Worm (Caenorhabditis elegans) whole organism, L4 larva: ENCODE measurements around the gene inf-1.

Experiments used
- D1046.2 ChIP-seq: fragments of 200-800 bp; sonication (Bioruptor generic); IDR thresholded peaks from 2 replicates; pipeline ENCODE4 v1.3.6; 2022; ENCODE audit warnings: missing genetic modification characterization, missing compliant biosample characterization
- F10B5.3 ChIP-seq: sonication (generic microtip); optimal IDR thresholded peaks from 2 replicates; lab custom pipeline; 2016; ENCODE audit warnings: mild to moderate bottlenecking, missing genetic modification characterization, missing compliant biosample characterization
- F26F4.8 ChIP-seq: fragments of 200-800 bp; sonication (Bioruptor generic); conservative IDR thresholded peaks from 2 replicates; pipeline ENCODE4 v1.3.6; 2022; ENCODE audit warnings: missing genetic modification characterization, missing compliant biosample characterization
- T20F7.1 ChIP-seq: fragments of 200-800 bp; sonication (Bioruptor generic); optimal IDR thresholded peaks from 2 replicates; lab custom pipeline; 2018; ENCODE audit warnings: mild to moderate bottlenecking, missing genetic modification characterization, missing compliant biosample characterization
- Y5F2A.4 ChIP-seq: fragments of 200-800 bp; sonication (Bioruptor generic); optimal IDR thresholded peaks from 2 replicates; lab custom pipeline; 2018; ENCODE audit warnings: mild to moderate bottlenecking, missing genetic modification characterization, missing compliant biosample characterization
- Y75B8A.6 ChIP-seq: fragments of 200-800 bp; sonication (Bioruptor generic); IDR thresholded peaks from 2 replicates; pipeline ENCODE4 v1.3.6; 2022; ENCODE audit warnings: missing genetic modification reagents, missing genetic modification characterization, missing compliant biosample characterization
- ZK337.2 ChIP-seq: fragments of 200-800 bp; sonication (Bioruptor generic); IDR thresholded peaks from 2 replicates; pipeline ENCODE4 v1.3.6; 2022; ENCODE audit warnings: missing genetic modification reagents, missing genetic modification characterization, missing compliant biosample characterization
- aha-1 ChIP-seq: fragments of 150-350 bp; peaks from one replicate; lab custom pipeline; 2014; ENCODE audit warnings: missing biosample characterization, missing genetic modification characterization
- arid-1 ChIP-seq: fragments of 200-800 bp; sonication (Bioruptor generic); conservative IDR thresholded peaks from 2 replicates; pipeline ENCODE4 v1.3.6; 2022; ENCODE audit warnings: missing genetic modification reagents, missing genetic modification characterization, missing compliant biosample characterization
- ceh-28 ChIP-seq: fragments of 150-350 bp; optimal IDR thresholded peaks from 2 replicates; lab custom pipeline; 2014; ENCODE audit warnings: missing biosample characterization, missing genetic modification reagents, missing genetic modification characterization
- ceh-32 ChIP-seq: sonication (generic microtip); optimal IDR thresholded peaks from 2 replicates; lab custom pipeline; 2016; ENCODE audit warnings: mild to moderate bottlenecking, missing genetic modification characterization, missing compliant biosample characterization; ENCODE audit not compliant: poor library complexity
- ceh-44 ChIP-seq: fragments of 200-800 bp; sonication (Bioruptor generic); IDR thresholded peaks from 2 replicates; pipeline ENCODE4 v1.3.6; 2022; ENCODE audit warnings: missing genetic modification reagents, missing genetic modification characterization, missing compliant biosample characterization
- ces-1 ChIP-seq: fragments of 150-350 bp; sonication (generic microtip); optimal IDR thresholded peaks from 4 replicates; lab custom pipeline; 2014; ENCODE audit warnings: missing biosample characterization, missing genetic modification reagents, missing genetic modification characterization
- cey-2 ChIP-seq: sonication (generic microtip); optimal IDR thresholded peaks from 3 replicates; lab custom pipeline; 2017; ENCODE audit warnings: missing genetic modification characterization, mild to moderate bottlenecking, missing compliant biosample characterization, antibody characterized with exemption, borderline replicate concordance; ENCODE audit not compliant: insufficient read depth
- daf-12 ChIP-seq: fragments of 150-350 bp; optimal IDR thresholded peaks from 2 replicates; lab custom pipeline; 2014; ENCODE audit warnings: missing biosample characterization, missing genetic modification reagents, missing genetic modification characterization
- daf-16 ChIP-seq, 3 experiments: sonication (generic microtip); optimal IDR thresholded peaks; 2 replicates each; lab custom pipeline; 2016 to 2017; ENCODE audit warnings: missing genetic modification characterization in 3 of 3, missing genetic modification reagents in 3 of 3, mild to moderate bottlenecking in 2 of 3, missing compliant biosample characterization in 2 of 3, missing biosample characterization in 1 of 3, moderate library complexity in 1 of 3
- dpl-1 ChIP-seq: fragments of 150-350 bp; optimal IDR thresholded peaks from 2 replicates; lab custom pipeline; 2014; ENCODE audit warnings: missing biosample characterization, missing genetic modification reagents, missing genetic modification characterization
- hlh-30 ChIP-seq: sonication (generic microtip); optimal IDR thresholded peaks from 2 replicates; lab custom pipeline; 2017; ENCODE audit warnings: antibody characterized with exemption, mild to moderate bottlenecking, missing genetic modification characterization, missing compliant biosample characterization; ENCODE audit not compliant: insufficient read depth
- jun-1 ChIP-seq: fragments of 150-350 bp; optimal IDR thresholded peaks from 2 replicates; lab custom pipeline; 2014; ENCODE audit warnings: missing biosample characterization, missing genetic modification reagents, missing genetic modification characterization
- lin-1 ChIP-seq: fragments of 200-800 bp; sonication (Bioruptor generic); IDR thresholded peaks from 2 replicates; pipeline ENCODE4 v1.3.6; 2022; ENCODE audit warnings: missing genetic modification reagents, missing genetic modification characterization, missing compliant biosample characterization
- lin-15B ChIP-seq: fragments of 150-350 bp; sonication (generic microtip); optimal IDR thresholded peaks from 3 replicates; lab custom pipeline; 2014; ENCODE audit warnings: missing biosample characterization, missing genetic modification characterization
- lin-38 ChIP-seq: fragments of 200-800 bp; sonication (Bioruptor generic); IDR thresholded peaks from 2 replicates; pipeline ENCODE4 v1.3.6; 2022; ENCODE audit warnings: missing genetic modification reagents, missing genetic modification characterization, missing compliant biosample characterization
- lin-39 ChIP-seq: fragments of 150-350 bp; optimal IDR thresholded peaks from 2 replicates; lab custom pipeline; 2014; ENCODE audit warnings: missing biosample characterization, missing genetic modification reagents, missing genetic modification characterization
- lir-3 ChIP-seq: sonication (generic microtip); optimal IDR thresholded peaks from 2 replicates; lab custom pipeline; 2016; ENCODE audit warnings: mild to moderate bottlenecking, missing genetic modification characterization, missing compliant biosample characterization
- lsy-2 ChIP-seq, 2 experiments: fragments of 150-350 bp in 1 of 2; sonication (generic microtip) in 1 of 2; optimal IDR thresholded peaks; 2 replicates each; lab custom pipeline; 2014 to 2017; ENCODE audit warnings: missing biosample characterization in 2 of 2, missing genetic modification characterization in 2 of 2
- madf-5 ChIP-seq, 2 experiments: fragments of 200-800 bp; sonication (Bioruptor generic); IDR thresholded peaks; 2 replicates each; pipeline ENCODE4 v1.3.6; 2022; ENCODE audit warnings: missing compliant biosample characterization in 2 of 2, missing genetic modification characterization in 2 of 2
- madf-9 ChIP-seq: fragments of 200-800 bp; sonication (Bioruptor generic); conservative IDR thresholded peaks from 2 replicates; pipeline ENCODE4 v1.3.6; 2022; ENCODE audit warnings: missing genetic modification reagents, missing genetic modification characterization, missing compliant biosample characterization
- mep-1 ChIP-seq: fragments of 150-350 bp; sonication (generic microtip); optimal IDR thresholded peaks from 3 replicates; lab custom pipeline; 2014; ENCODE audit warnings: missing biosample characterization, missing genetic modification characterization
- mes-2 ChIP-seq: sonication (generic microtip); optimal IDR thresholded peaks from 2 replicates; lab custom pipeline; 2016; ENCODE audit warnings: missing genotype, mild to moderate bottlenecking, missing genetic modification characterization, missing compliant biosample characterization; ENCODE audit not compliant: poor library complexity, severe bottlenecking
- nhr-28 ChIP-seq: fragments of 150-350 bp; optimal IDR thresholded peaks from 2 replicates; lab custom pipeline; 2014; ENCODE audit warnings: missing biosample characterization, missing genetic modification characterization
- nhr-48 ChIP-seq: sonication (generic microtip); optimal IDR thresholded peaks from 2 replicates; lab custom pipeline; 2016; ENCODE audit warnings: mild to moderate bottlenecking, missing genetic modification characterization, missing compliant biosample characterization
- nhr-76 ChIP-seq: fragments of 150-350 bp; optimal IDR thresholded peaks from 2 replicates; lab custom pipeline; 2014; ENCODE audit warnings: missing biosample characterization, missing genetic modification characterization
- pqm-1 ChIP-seq: sonication (generic microtip); optimal IDR thresholded peaks from 2 replicates; lab custom pipeline; 2017; ENCODE audit warnings: missing biosample characterization, missing genetic modification characterization
- sdz-12 ChIP-seq: fragments of 200-800 bp; sonication (Bioruptor generic); optimal IDR thresholded peaks from 2 replicates; lab custom pipeline; 2018; ENCODE audit warnings: mild to moderate bottlenecking, missing genetic modification characterization, missing compliant biosample characterization
- snpc-1.2 ChIP-seq: fragments of 200-800 bp; sonication (Bioruptor generic); IDR thresholded peaks from 2 replicates; pipeline ENCODE4 v1.3.6; 2022; ENCODE audit warnings: missing genetic modification reagents, missing genetic modification characterization, missing compliant biosample characterization
- spr-1 ChIP-seq: sonication (generic microtip); optimal IDR thresholded peaks from 2 replicates; lab custom pipeline; 2016; ENCODE audit warnings: mild to moderate bottlenecking, missing genetic modification characterization, missing compliant biosample characterization
- tra-1 ChIP-seq: fragments of 200-800 bp; sonication (Bioruptor generic); IDR thresholded peaks from 2 replicates; pipeline ENCODE4 v1.3.6; 2022; ENCODE audit warnings: missing genetic modification reagents, missing genetic modification characterization, missing compliant biosample characterization
- unc-130 ChIP-seq: sonication (generic microtip); optimal IDR thresholded peaks from 2 replicates; lab custom pipeline; 2016; ENCODE audit warnings: missing genetic modification reagents, missing genetic modification characterization, missing compliant biosample characterization
- vab-7 ChIP-seq: fragments of 200-800 bp; sonication (Bioruptor generic); IDR thresholded peaks from 2 replicates; pipeline ENCODE4 v1.3.6; 2022; ENCODE audit warnings: missing genetic modification reagents, missing genetic modification characterization, missing compliant biosample characterization
- zag-1 ChIP-seq: fragments of 150-350 bp; optimal IDR thresholded peaks from 2 replicates; lab custom pipeline; 2014; ENCODE audit warnings: missing biosample characterization, missing genetic modification characterization
- ztf-11 ChIP-seq: fragments of 150-350 bp; optimal IDR thresholded peaks from 2 replicates; lab custom pipeline; 2014; ENCODE audit warnings: missing biosample characterization, missing genetic modification characterization

inf-1 gene

DNA sequence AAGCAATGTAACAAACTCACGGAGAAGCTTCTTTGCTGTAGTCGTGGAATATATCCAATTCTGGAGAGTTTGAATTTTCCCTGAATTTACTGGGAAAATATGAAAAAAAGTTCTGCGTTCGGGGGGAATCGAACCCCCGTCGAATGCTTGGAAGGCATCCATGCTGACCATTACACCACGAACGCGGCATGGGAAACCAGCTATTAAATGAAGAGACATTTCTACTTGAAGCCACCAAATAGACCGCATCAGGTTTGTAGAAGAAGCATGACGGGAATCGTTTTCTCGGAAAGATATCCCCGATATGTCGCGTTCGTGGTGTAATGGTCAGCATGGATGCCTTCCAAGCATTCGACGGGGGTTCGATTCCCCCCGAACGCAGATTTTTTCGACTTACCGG lies 41.4 kb upstream of the inf-1 start (continued):
- TF ChIP-seq nhr-76 (tag; lab: Kevin White, UChicago), result no peak
- no peak for TF ChIP-seq sdz-12 (GFP tag; lab: Kevin White, UChicago)
- no peak for TF ChIP-seq T20F7.1
- no peak for TF ChIP-seq jun-1 (tag; lab: Kevin White, UChicago)
- TF ChIP-seq daf-12, result no peak
- TF ChIP-seq zag-1 (tag; lab: Kevin White, UChicago), result no peak
- no peak for TF ChIP-seq lin-15B (tag; lab: Kevin White, UChicago)
- TF ChIP-seq lir-3, result peak; percentile 10
- TF ChIP-seq nhr-48 (tag; lab: Kevin White, UChicago), result peak; percentile 45
- TF ChIP-seq madf-9 (GFP tag; lab: Robert Waterston, UW), result peak; percentile 80
- no peak for TF ChIP-seq ZK337.2
- peak; percentile 63 for TF ChIP-seq Y5F2A.4 (GFP tag; lab: Kevin White, UChicago)
- TF ChIP-seq, all 104 proteins: peak for 55

- TF ChIP-seq lsy-2 (tag; optimal IDR thresholded peaks at IDR 0.05; lab: Kevin White, UChicago), result peak in 1 of 2 experiments; percentile 28
- no peak for TF ChIP-seq hlh-30 (tag; lab: Kevin White, UChicago)
- no peak for TF ChIP-seq T20F7.1
- no peak for TF ChIP-seq lir-3
- no peak for TF ChIP-seq daf-16 (GFP tag; optimal IDR thresholded peaks at IDR 0.05; lab: Kevin White, UChicago)
- no peak for TF ChIP-seq daf-16 (tag; optimal IDR thresholded peaks at IDR 0.05; lab: Kevin White, UChicago)
- TF ChIP-seq snpc-1.2 (GFP tag; lab: Robert Waterston, UW), result no peak
- no peak for TF ChIP-seq unc-130
- TF ChIP-seq aha-1 (tag; lab: Kevin White, UChicago), result peak; percentile 95
- TF ChIP-seq arid-1, result no peak
- peak; percentile 45 for TF ChIP-seq mes-2 (tag; lab: Kevin White, UChicago)
- peak; percentile 68 for TF ChIP-seq dpl-1 (GFP tag; lab: Kevin White, UChicago)
- no peak for TF ChIP-seq Y75B8A.6
- TF ChIP-seq ces-1, result no peak
- TF ChIP-seq ceh-28, result no peak
Observed at ce11 chrIII:6888999-6889824, 40.7 kb upstream of the inf-1 start, which contains the start of the genes brd-1 and K04C2.2. brd-1 (minus strand) TSS chrIII:6889504. K04C2.2 (plus strand) TSS chrIII:6889774.

DNA sequence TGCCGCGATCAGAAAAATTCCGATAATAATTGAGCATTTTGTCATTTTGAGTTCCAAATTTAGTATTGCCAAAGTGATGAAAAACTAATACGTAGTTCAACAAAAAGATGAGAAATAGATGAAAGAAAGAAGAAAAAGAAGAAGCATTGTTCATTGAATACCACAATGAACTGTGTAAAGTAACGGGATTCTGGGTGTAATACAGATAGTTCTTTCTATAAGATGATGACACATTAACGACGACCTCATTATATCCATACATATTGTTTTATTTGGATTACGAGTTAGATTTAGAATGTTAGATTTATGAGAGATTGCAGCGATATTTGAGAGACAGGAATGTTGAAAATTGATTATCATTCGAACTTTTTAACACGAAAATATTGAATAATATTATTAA lies 38.4 kb upstream of the inf-1 start, which contains the start of gene K04C2.5:
K04C2.5 (minus strand) TSS at position 101 of the 400 bp plus-strand sequence.
- TF ChIP-seq madf-5 (GFP tag; IDR thresholded peaks at IDR 0.05; lab: Robert Waterston, UW) (no peak), cey-2 (tag; lab: Kevin White, UChicago) (no peak), vab-7 (GFP tag; lab: Robert Waterston, UW) (no peak), lin-39 (tag; lab: Kevin White, UChicago) (no peak), ceh-32 (tag; lab: Kevin White, UChicago) (no peak), F26F4.8 (GFP tag; lab: Robert Waterston, UW) (no peak), pqm-1 (tag; lab: Kevin White, UChicago) (no peak), tra-1 (GFP tag; lab: Robert Waterston, UW) (no peak), spr-1 (tag; lab: Kevin White, UChicago) (no peak), nhr-48 (tag; lab: Kevin White, UChicago) (no peak), lin-1 (GFP tag; lab: Robert Waterston, UW) (no peak), ceh-44 (GFP tag; lab: Robert Waterston, UW) (no peak), lin-38 (GFP tag; lab: Robert Waterston, UW) (no peak), mep-1 (tag; lab: Kevin White, UChicago) (no peak), nhr-28 (tag; lab: Kevin White, UChicago) (no peak), ztf-11 (tag; lab: Kevin White, UChicago) (no peak), D1046.2 (GFP tag; lab: Robert Waterston, UW) (no peak), F10B5.3 (no peak)
